Worm (Caenorhabditis elegans): ENCODE results near the gene pqn-70.

DNA sequence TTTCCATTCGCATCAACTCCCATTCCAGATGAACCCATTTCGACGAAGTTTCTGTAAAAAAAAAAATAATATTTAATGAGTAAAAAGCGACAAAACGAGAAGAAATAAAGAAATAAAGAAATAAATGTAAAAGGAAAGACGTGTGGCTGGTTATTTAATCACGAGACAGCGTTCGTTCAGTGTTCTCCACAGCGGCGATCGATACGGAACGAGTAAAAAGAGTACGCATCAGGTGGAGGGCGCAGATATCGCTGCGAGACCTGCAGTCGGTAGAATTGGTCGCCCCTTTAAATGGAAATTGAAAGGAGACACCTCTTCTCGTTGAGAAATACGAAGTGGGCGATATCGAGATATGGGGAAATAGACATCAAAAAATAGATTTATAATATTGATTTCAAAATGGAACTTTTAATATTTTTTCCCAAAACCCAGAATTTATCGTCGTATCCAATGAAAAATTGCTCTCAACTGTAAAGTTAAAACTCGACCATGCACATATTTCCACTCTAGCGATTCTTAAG is at the start of gene pqn-70:
- TF ChIP-seq med-1 (GFP tag; optimal IDR thresholded peaks at IDR 0.05; ENCODE audit: insufficient read depth) = no peak
- no peak for TF ChIP-seq klf-2 (GFP tag; conservative IDR thresholded peaks at IDR 0.05)

Measured in whole organism, midembryonic.